Fruit fly (Drosophila melanogaster) whole organism, prepupa: ENCODE data around the gene mRpL51.

Source experiments
- CG16779 ChIP-seq: fragments of 200-800 bp; sonication (Bioruptor generic); optimal IDR thresholded peaks from 3 replicates; lab custom pipeline; 2017; ENCODE audit warnings: missing biosample characterization, mild to moderate bottlenecking, missing genetic modification characterization
- CG6163 ChIP-seq: fragments of 200-800 bp; sonication (Bioruptor generic); IDR thresholded peaks from 3 replicates; pipeline ENCODE4 v1.3.6; 2022; ENCODE audit warnings: missing biosample characterization, missing genetic modification characterization
- CG6276 ChIP-seq: fragments of 200-800 bp; sonication (Bioruptor generic); optimal IDR thresholded peaks from 2 replicates; lab custom pipeline; 2017; ENCODE audit warnings: missing biosample characterization, mild to moderate bottlenecking, missing genetic modification characterization
- CG8632 ChIP-seq: fragments of 200-800 bp; sonication (Bioruptor generic); optimal IDR thresholded peaks from 3 replicates; lab custom pipeline; 2016; ENCODE audit warnings: missing biosample characterization, missing genetic modification characterization
- CG9139 ChIP-seq: fragments of 200-800 bp; sonication (Bioruptor generic); optimal IDR thresholded peaks from 3 replicates; lab custom pipeline; 2017; ENCODE audit warnings: missing biosample characterization, mild to moderate bottlenecking, missing genetic modification characterization
- Lpt ChIP-seq: fragments of 200-800 bp; sonication (Bioruptor generic); optimal IDR thresholded peaks from 3 replicates; lab custom pipeline; 2016; ENCODE audit warnings: missing biosample characterization, missing genetic modification characterization
- Sox102F ChIP-seq: fragments of 200-800 bp; sonication (Bioruptor generic); optimal IDR thresholded peaks from 2 replicates; lab custom pipeline; 2016; ENCODE audit warnings: missing biosample characterization, mild to moderate bottlenecking, missing genetic modification characterization
- fd59A ChIP-seq: fragments of 200-800 bp; sonication (Bioruptor generic); optimal IDR thresholded peaks from 2 replicates; lab custom pipeline; 2017; ENCODE audit warnings: missing biosample characterization, mild to moderate bottlenecking, missing genetic modification characterization, missing genetic modification reagents
- fd85E ChIP-seq: fragments of 200-800 bp; sonication (Bioruptor generic); optimal IDR thresholded peaks from 3 replicates; lab custom pipeline; 2016; ENCODE audit warnings: missing biosample characterization, missing genetic modification characterization
- fkh ChIP-seq: fragments of 200-800 bp; sonication (Bioruptor generic); optimal IDR thresholded peaks from 3 replicates; lab custom pipeline; 2017; ENCODE audit warnings: missing biosample characterization, mild to moderate bottlenecking, missing genetic modification characterization, moderate library complexity
- spab ChIP-seq: fragments of 200-800 bp; sonication (Bioruptor generic); optimal IDR thresholded peaks from 2 replicates; lab custom pipeline; 2017; ENCODE audit warnings: missing biosample characterization, mild to moderate bottlenecking, missing genetic modification characterization, missing genetic modification reagents

DNA sequence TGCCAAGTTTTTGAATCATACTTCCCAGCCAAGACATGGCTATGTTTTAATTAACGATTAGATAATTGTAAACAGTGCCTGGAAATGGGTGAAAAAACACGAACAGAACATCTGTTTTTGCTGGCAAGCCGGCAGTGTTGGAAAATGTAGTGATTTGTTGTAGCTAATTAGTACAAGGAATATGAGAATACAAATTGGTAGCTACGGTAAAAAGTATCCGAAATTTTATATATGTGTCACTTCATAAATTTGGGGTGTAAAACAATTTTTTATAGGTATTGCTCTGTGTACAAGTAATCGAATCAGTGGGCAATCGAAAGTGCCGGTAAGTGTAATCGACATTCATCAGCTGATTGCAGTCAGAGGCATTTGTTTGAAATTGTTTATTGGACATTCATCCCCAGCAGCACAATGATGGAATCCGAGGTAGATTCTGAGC is at the start of gene mRpL51, which contains the start of gene Uba4:
- TF ChIP-seq Sox102F (GFP tag; lab: Kevin White, UChicago) (no peak), fd85E (GFP tag; lab: Kevin White, UChicago) (no peak), spab (no peak), fd59A (GFP tag; lab: Kevin White, UChicago) (no peak), CG16779 (tag; lab: Kevin White, UChicago) (no peak), CG9139 (no peak), CG8632 (GFP tag; lab: Kevin White, UChicago) (no peak), CG6163 (GFP tag; lab: Robert Waterston, UW) (no peak), fkh (GFP tag; lab: Kevin White, UChicago) (no peak), CG6276 (no peak), Lpt (GFP tag; lab: Kevin White, UChicago) (no peak)
